Worm (Caenorhabditis elegans): ENCODE measurements around the gene tbp-1.

DNA sequence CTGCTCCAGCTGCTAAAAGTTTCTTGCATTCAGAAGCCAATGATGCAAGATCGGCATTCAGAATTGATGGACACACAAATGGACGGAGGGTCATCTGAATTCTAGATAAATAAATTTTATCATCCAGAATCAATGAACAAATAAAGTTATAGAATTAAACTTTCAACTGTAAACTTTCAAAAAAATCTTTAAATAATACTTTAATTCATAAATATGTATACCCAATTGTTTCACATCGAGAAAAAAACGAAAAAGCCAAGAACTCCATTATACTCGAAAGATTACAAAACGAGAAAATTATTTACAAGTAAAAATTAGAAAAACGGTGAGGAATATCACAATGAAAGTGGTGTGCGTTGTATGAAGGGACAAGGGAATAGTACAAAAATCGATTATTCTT lies 36.8 kb upstream of the tbp-1 start, which contains the start of gene F08F8.7:
- TF ChIP-seq him-1 (tag; optimal IDR thresholded peaks at IDR 0.05) = no peak
- no peak for TF ChIP-seq dao-5 (tag; optimal IDR thresholded peaks at IDR 0.05)
- TF ChIP-seq W03F9.2 (tag; optimal IDR thresholded peaks at IDR 0.05) = no peak
